Fruit fly (Drosophila melanogaster): Measurements from ENCODE around the gene Cpsf6.

The Cpsf6 gene

dm6 chr3L:8289336-8290258, 25.7 kb downstream of the Cpsf6 start, which contains the start of gene cert (continued):
- TF ChIP-seq Hey (tag; optimal IDR thresholded peaks at IDR 0.05), result peak; percentile 14
- no peak for TF ChIP-seq CG10462 (GFP tag; optimal IDR thresholded peaks at IDR 0.05)
- peak; percentile 92 for TF ChIP-seq CG10267 (tag; optimal IDR thresholded peaks at IDR 0.05)
- no peak for TF ChIP-seq CG8478 (optimal IDR thresholded peaks at IDR 0.05)
- TF ChIP-seq CG12391 (tag; optimal IDR thresholded peaks at IDR 0.05), result peak; percentile 36
- TF ChIP-seq CG10274 (GFP tag; optimal IDR thresholded peaks at IDR 0.05), result no peak
- TF ChIP-seq sens (GFP tag), result peak; percentile 93
- peak; percentile 26 for TF ChIP-seq nom (GFP tag; optimal IDR thresholded peaks at IDR 0.05)
- peak; percentile 29 for TF ChIP-seq grau (tag; optimal IDR thresholded peaks at IDR 0.05)
- TF ChIP-seq CG6765 (GFP tag; optimal IDR thresholded peaks at IDR 0.05), result peak; percentile 22
- TF ChIP-seq seq (GFP tag; IDR thresholded peaks at IDR 0.05), result no peak
- 0 out of 3 replicates have a peak, but pooled peaks have one; percentile 40 for TF ChIP-seq CG11695 (GFP tag; IDR thresholded peaks at IDR 0.05)
- TF ChIP-seq Dek (tag; optimal IDR thresholded peaks at IDR 0.05), result no peak
- no peak for TF ChIP-seq NK7.1 (GFP tag; optimal IDR thresholded peaks at IDR 0.05)
- no peak for TF ChIP-seq slp2 (GFP tag; optimal IDR thresholded peaks at IDR 0.05)
- peak; percentile 87 for TF ChIP-seq sna (GFP tag; IDR thresholded peaks at IDR 0.05; ENCODE audit: partially characterized antibody)
- peak; percentile 44 for TF ChIP-seq Fer1 (GFP tag; optimal IDR thresholded peaks at IDR 0.05)
- peak; percentile 2 for TF ChIP-seq Sox100B (GFP tag; optimal IDR thresholded peaks at IDR 0.05)
- peak; percentile 77 for TF ChIP-seq hkb (optimal IDR thresholded peaks at IDR 0.05)
- no peak for TF ChIP-seq hkb (GFP tag; IDR thresholded peaks at IDR 0.05)
- TF ChIP-seq Abd-B (GFP tag; optimal IDR thresholded peaks at IDR 0.05), result peak; percentile 16
- peak in 1 of 3 experiments; percentile 15 for TF ChIP-seq lola (GFP tag; optimal IDR thresholded peaks at IDR 0.05)
- no peak for TF ChIP-seq rib (GFP tag; IDR thresholded peaks at IDR 0.05)
- TF ChIP-seq Dll (GFP tag; IDR thresholded peaks at IDR 0.05; ENCODE audit: partially characterized antibody), result peak; percentile 92
- no peak for TF ChIP-seq gsb (GFP tag; IDR thresholded peaks at IDR 0.05)
- peak; percentile 18 for TF ChIP-seq Xbp1 (GFP tag; optimal IDR thresholded peaks at IDR 0.05)
- peak; percentile 92 for TF ChIP-seq Scr (GFP tag; IDR thresholded peaks at IDR 0.05; ENCODE audit: partially characterized antibody)
- TF ChIP-seq ap (GFP tag; IDR thresholded peaks at IDR 0.05), result no peak
- TF ChIP-seq lov (optimal IDR thresholded peaks at IDR 0.05), result no peak
- TF ChIP-seq lov (GFP tag; IDR thresholded peaks at IDR 0.05), result no peak
- peak; percentile 88 for TF ChIP-seq CG14860 (GFP tag; IDR thresholded peaks at IDR 0.05; ENCODE audit: partially characterized antibody)
- no peak for TF ChIP-seq NC2α (GFP tag; optimal IDR thresholded peaks at IDR 0.05)
- no peak for TF ChIP-seq sd (tag; optimal IDR thresholded peaks at IDR 0.05)
- TF ChIP-seq CG1647 (GFP tag; optimal IDR thresholded peaks at IDR 0.05), result no peak
- TF ChIP-seq CG4707 (GFP tag; optimal IDR thresholded peaks at IDR 0.05), result no peak
- TF ChIP-seq Vsx1 (GFP tag; optimal IDR thresholded peaks at IDR 0.05), result no peak
- no peak for TF ChIP-seq pnt (GFP tag; optimal IDR thresholded peaks at IDR 0.05)
- peak in 1 of 2 experiments; percentile 74 for TF ChIP-seq Pdp1 (GFP tag; optimal IDR thresholded peaks at IDR 0.05)
- peak; percentile 81 for TF ChIP-seq Med (GFP tag)
- TF ChIP-seq dpn (GFP tag; optimal IDR thresholded peaks at IDR 0.05), result peak; percentile 33 to 44
- no peak for TF ChIP-seq esg (GFP tag; conservative IDR thresholded peaks at IDR 0.05)
- no peak for TF ChIP-seq CG17612 (GFP tag; IDR thresholded peaks at IDR 0.05)
- no peak for TF ChIP-seq Lpt (GFP tag; optimal IDR thresholded peaks at IDR 0.05)
- no peak for TF ChIP-seq CG6683 (GFP tag; optimal IDR thresholded peaks at IDR 0.05)
- TF ChIP-seq ab (GFP tag; optimal IDR thresholded peaks at IDR 0.05), result no peak
- no peak for TF ChIP-seq Neu2 (GFP tag; optimal IDR thresholded peaks at IDR 0.05; ENCODE audit: borderline replicate concordance)
- peak; percentile 29 for TF ChIP-seq shn (GFP tag; optimal IDR thresholded peaks at IDR 0.05)
- TF ChIP-seq danr (GFP tag; IDR thresholded peaks at IDR 0.05), result no peak
- no peak for TF ChIP-seq CG2678 (tag; optimal IDR thresholded peaks at IDR 0.05)

Measured in whole organism, embryonic.